Fruit fly (Drosophila melanogaster): Measurements from ENCODE around the gene Snmp1.

Snmp1 gene

dm6 chr3R:21118784-21119183 is 49.2 kb downstream of the Snmp1 start, which contains the start of gene Bdbt (continued):
- TF ChIP-seq CG7556 (GFP tag; optimal IDR thresholded peaks at IDR 0.05) (no peak), wek (GFP tag; optimal IDR thresholded peaks at IDR 0.05) (no peak), CG12071 (GFP tag; optimal IDR thresholded peaks at IDR 0.05) (no peak), tin (GFP tag; optimal IDR thresholded peaks at IDR 0.05) (no peak), Dll (GFP tag; IDR thresholded peaks at IDR 0.05; ENCODE audit: partially characterized antibody) (peak; percentile 60; the same call in 3 of the 4 replicates), Fer1 (GFP tag; optimal IDR thresholded peaks at IDR 0.05) (no peak), CG9797 (GFP tag; optimal IDR thresholded peaks at IDR 0.05) (peak; percentile 34), CG2202 (tag; optimal IDR thresholded peaks at IDR 0.05) (no peak), vnd (GFP tag; IDR thresholded peaks at IDR 0.05; ENCODE audit: partially characterized antibody) (peak; percentile 84), CG15269 (tag; optimal IDR thresholded peaks at IDR 0.05) (no peak), CG10979 (tag; optimal IDR thresholded peaks at IDR 0.05) (no peak), Dbx (GFP tag; IDR thresholded peaks at IDR 0.05) (0 out of 3 replicates have a peak, but pooled peaks have one; percentile 55), fd64A (GFP tag; optimal IDR thresholded peaks at IDR 0.05) (no peak), NFAT (GFP tag; IDR thresholded peaks at IDR 0.05) (peak; percentile 60), CG2129 (GFP tag; IDR thresholded peaks at IDR 0.05; ENCODE audit: partially characterized antibody) (no peak), CG16863 (GFP tag; optimal IDR thresholded peaks at IDR 0.05) (no peak), pros (GFP tag; optimal IDR thresholded peaks at IDR 0.05) (no peak), Gug (GFP tag; IDR thresholded peaks at IDR 0.05) (no peak), unc-4 (GFP tag; IDR thresholded peaks at IDR 0.05; ENCODE audit: partially characterized antibody) (peak; percentile 53), lbe (GFP tag; optimal IDR thresholded peaks at IDR 0.05) (no peak), CG4820 (GFP tag; optimal IDR thresholded peaks at IDR 0.05) (no peak), nerfin-1 (tag; optimal IDR thresholded peaks at IDR 0.05) (no peak), CG10654 (GFP tag; optimal IDR thresholded peaks at IDR 0.05) (peak; percentile 11), CG13894 (tag; optimal IDR thresholded peaks at IDR 0.05) (no peak), gcm (GFP tag; optimal IDR thresholded peaks at IDR 0.05) (no peak), phol (tag; optimal IDR thresholded peaks at IDR 0.05) (peak; percentile 35), CG10366 (GFP tag; IDR thresholded peaks at IDR 0.05) (no peak; the same call in 1 of the 2 replicates), CG14710 (tag; optimal IDR thresholded peaks at IDR 0.05) (peak; percentile 10), CG15479 (GFP tag; optimal IDR thresholded peaks at IDR 0.05) (no peak), CG11723 (GFP tag; optimal IDR thresholded peaks at IDR 0.05) (no peak), CG11247 (GFP tag; IDR thresholded peaks at IDR 0.05) (no peak), CG4617 (GFP tag; optimal IDR thresholded peaks at IDR 0.05; ENCODE audit: borderline replicate concordance) (no peak), Ssrp (tag; optimal IDR thresholded peaks at IDR 0.05) (peak; percentile 32), CG6813 (GFP tag; optimal IDR thresholded peaks at IDR 0.05) (no peak), CG16813 (GFP tag; IDR thresholded peaks at IDR 0.05; ENCODE audit: partially characterized antibody) (peak; percentile 91), pho (GFP tag; optimal IDR thresholded peaks at IDR 0.05) (peak; percentile 38), gem (tag; optimal IDR thresholded peaks at IDR 0.05) (no peak), CG3726 (GFP tag; IDR thresholded peaks at IDR 0.05) (no peak), ATbp (GFP tag; optimal IDR thresholded peaks at IDR 0.05) (no peak), CG13296 (GFP tag; optimal IDR thresholded peaks at IDR 0.05) (peak; percentile 15), nau (GFP tag; optimal IDR thresholded peaks at IDR 0.05) (no peak), CG8765 (GFP tag; IDR thresholded peaks at IDR 0.05) (no peak), z (GFP tag; IDR thresholded peaks at IDR 0.05) (no peak), tgo (GFP tag; IDR thresholded peaks at IDR 0.05) (no peak), CG1233 (GFP tag; optimal IDR thresholded peaks at IDR 0.05) (peak; percentile 21), esg (GFP tag; conservative IDR thresholded peaks at IDR 0.05) (no peak), Mes4 (GFP tag; optimal IDR thresholded peaks at IDR 0.05) (no peak), CG34422 (GFP tag; IDR thresholded peaks at IDR 0.05) (peak; percentile 52; the same call in 1 of the 3 replicates), CG18599 (GFP tag; optimal IDR thresholded peaks at IDR 0.05) (no peak), al (GFP tag; IDR thresholded peaks at IDR 0.05) (no peak)
